Fruit fly (Drosophila melanogaster) whole organism, prepupa: ENCODE data around the gene CG4301.

ENCODE experiments used
- Blimp-1 ChIP-seq: fragments of 200-800 bp; sonication (Bioruptor generic); optimal IDR thresholded peaks from 3 replicates; lab custom pipeline; 2017; ENCODE audit warnings: missing biosample characterization, missing genetic modification characterization, mild to moderate bottlenecking, moderate library complexity, missing genetic modification reagents
- CG10631 ChIP-seq: fragments of 200-800 bp; sonication (Bioruptor generic); optimal IDR thresholded peaks from 2 replicates; lab custom pipeline; 2016; ENCODE audit warnings: missing biosample characterization, missing genetic modification characterization
- CG11762 ChIP-seq: fragments of 200-800 bp; sonication (Bioruptor generic); optimal IDR thresholded peaks from 3 replicates; lab custom pipeline; 2016; ENCODE audit warnings: missing biosample characterization, missing genetic modification characterization; ENCODE audit not compliant: insufficient read depth
- CG11902 ChIP-seq: fragments of 200-800 bp; sonication (Bioruptor generic); optimal IDR thresholded peaks from 3 replicates; lab custom pipeline; 2016; ENCODE audit warnings: missing biosample characterization, missing genetic modification characterization
- CG1621 ChIP-seq: fragments of 200-800 bp; sonication (Bioruptor generic); optimal IDR thresholded peaks from 3 replicates; lab custom pipeline; 2018; ENCODE audit warnings: missing biosample characterization, mild to moderate bottlenecking, missing genetic modification characterization
- CG16779 ChIP-seq: fragments of 200-800 bp; sonication (Bioruptor generic); optimal IDR thresholded peaks from 3 replicates; lab custom pipeline; 2017; ENCODE audit warnings: missing biosample characterization, mild to moderate bottlenecking, missing genetic modification characterization
- CG3032 ChIP-seq: fragments of 200-800 bp; optimal IDR thresholded peaks from 2 replicates; lab custom pipeline; 2019; ENCODE audit warnings: missing biosample characterization, mild to moderate bottlenecking, missing genetic modification characterization, moderate library complexity
- CG31627 ChIP-seq: fragments of 200-800 bp; sonication (Bioruptor generic); optimal IDR thresholded peaks from 3 replicates; lab custom pipeline; 2016; ENCODE audit warnings: missing biosample characterization, missing genetic modification characterization
- CG34406 ChIP-seq: fragments of 200-800 bp; sonication (Bioruptor generic); optimal IDR thresholded peaks from 3 replicates; lab custom pipeline; 2016; ENCODE audit warnings: missing biosample characterization, missing genetic modification characterization
- CG3919 ChIP-seq: fragments of 200-800 bp; sonication (Bioruptor generic); optimal IDR thresholded peaks from 3 replicates; lab custom pipeline; 2016; ENCODE audit warnings: missing biosample characterization, missing genetic modification characterization
- CG4318 ChIP-seq: fragments of 200-800 bp; sonication (Bioruptor generic); optimal IDR thresholded peaks from 3 replicates; lab custom pipeline; 2017; ENCODE audit warnings: missing biosample characterization, mild to moderate bottlenecking, missing genetic modification characterization
- CG6792 ChIP-seq: fragments of 200-800 bp; sonication (Bioruptor generic); optimal IDR thresholded peaks from 3 replicates; lab custom pipeline; 2016; ENCODE audit warnings: missing biosample characterization, missing genetic modification characterization
- CG6808 ChIP-seq: fragments of 200-800 bp; sonication (Bioruptor generic); optimal IDR thresholded peaks from 3 replicates; lab custom pipeline; 2017; ENCODE audit warnings: missing biosample characterization, missing genetic modification characterization, mild to moderate bottlenecking, moderate library complexity, missing genetic modification reagents
- CG6854 ChIP-seq: fragments of 200-800 bp; sonication (Bioruptor generic); optimal IDR thresholded peaks from 2 replicates; lab custom pipeline; 2017; ENCODE audit warnings: missing biosample characterization, mild to moderate bottlenecking, missing genetic modification characterization
- CG8119 ChIP-seq: fragments of 200-800 bp; sonication (Bioruptor generic); IDR thresholded peaks from 3 replicates; pipeline ENCODE4 v1.3.6; 2022; ENCODE audit warnings: missing biosample characterization, missing genetic modification characterization
- CG8319 ChIP-seq: fragments of 200-800 bp; sonication (Bioruptor generic); optimal IDR thresholded peaks from 3 replicates; lab custom pipeline; 2016; ENCODE audit warnings: missing biosample characterization, missing genetic modification characterization
- CG9139 ChIP-seq: fragments of 200-800 bp; sonication (Bioruptor generic); optimal IDR thresholded peaks from 3 replicates; lab custom pipeline; 2017; ENCODE audit warnings: missing biosample characterization, mild to moderate bottlenecking, missing genetic modification characterization
- Eip93F ChIP-seq: fragments of 200-800 bp; sonication (Bioruptor generic); optimal IDR thresholded peaks from 2 replicates; lab custom pipeline; 2016; ENCODE audit warnings: missing biosample characterization, mild to moderate bottlenecking, missing genetic modification characterization
- Ets21C ChIP-seq: fragments of 200-800 bp; sonication (Bioruptor generic); optimal IDR thresholded peaks from 3 replicates; lab custom pipeline; 2016; ENCODE audit warnings: missing biosample characterization, missing genetic modification characterization
- Ets96B ChIP-seq: fragments of 200-800 bp; optimal IDR thresholded peaks from 2 replicates; lab custom pipeline; 2019; ENCODE audit warnings: missing biosample characterization, mild to moderate bottlenecking, missing genetic modification characterization, moderate library complexity
- Gug ChIP-seq: fragments of 200-800 bp; sonication (Bioruptor generic); IDR thresholded peaks from 2 replicates; pipeline ENCODE4 v1.3.6; 2022; ENCODE audit warnings: missing biosample characterization, missing genetic modification characterization
- Hr38 ChIP-seq: sonication (Bioruptor generic); optimal IDR thresholded peaks from 2 replicates; lab custom pipeline; 2016; ENCODE audit warnings: missing biosample characterization, missing genetic modification characterization
- Hr39 ChIP-seq: fragments of 200-800 bp; sonication (Bioruptor generic); optimal IDR thresholded peaks from 2 replicates; lab custom pipeline; 2016; ENCODE audit warnings: missing biosample characterization, missing genetic modification characterization
- Hr4 ChIP-seq: fragments of 200-800 bp; sonication (Bioruptor generic); optimal IDR thresholded peaks from 3 replicates; lab custom pipeline; 2016; ENCODE audit warnings: missing biosample characterization, missing genetic modification characterization
- Lpt ChIP-seq: fragments of 200-800 bp; sonication (Bioruptor generic); optimal IDR thresholded peaks from 3 replicates; lab custom pipeline; 2016; ENCODE audit warnings: missing biosample characterization, missing genetic modification characterization
- Met ChIP-seq: fragments of 200-800 bp; sonication (Bioruptor generic); optimal IDR thresholded peaks from 3 replicates; lab custom pipeline; 2016; ENCODE audit warnings: missing biosample characterization, missing genetic modification characterization
- OdsH ChIP-seq: fragments of 200-800 bp; sonication (Bioruptor generic); optimal IDR thresholded peaks from 3 replicates; lab custom pipeline; 2016; ENCODE audit warnings: missing biosample characterization, missing genetic modification characterization
- Smox ChIP-seq: fragments of 200-800 bp; sonication (Bioruptor generic); optimal IDR thresholded peaks from 3 replicates; lab custom pipeline; 2016; ENCODE audit warnings: missing biosample characterization, missing genetic modification characterization
- Sox102F ChIP-seq: fragments of 200-800 bp; sonication (Bioruptor generic); optimal IDR thresholded peaks from 2 replicates; lab custom pipeline; 2016; ENCODE audit warnings: missing biosample characterization, mild to moderate bottlenecking, missing genetic modification characterization
- Sox14 ChIP-seq: fragments of 200-800 bp; sonication (Bioruptor generic); optimal IDR thresholded peaks from 3 replicates; lab custom pipeline; 2016; ENCODE audit warnings: missing biosample characterization, missing genetic modification characterization
- achi ChIP-seq: fragments of 200-800 bp; sonication (Bioruptor generic); optimal IDR thresholded peaks from 3 replicates; lab custom pipeline; 2016; ENCODE audit warnings: missing biosample characterization, missing genetic modification characterization
- acj6 ChIP-seq: fragments of 200-800 bp; sonication (Bioruptor generic); optimal IDR thresholded peaks from 3 replicates; lab custom pipeline; 2016; ENCODE audit warnings: missing biosample characterization, missing genetic modification characterization
- cyc ChIP-seq: fragments of 200-800 bp; sonication (Bioruptor generic); optimal IDR thresholded peaks from 3 replicates; lab custom pipeline; 2016; ENCODE audit warnings: missing biosample characterization, missing genetic modification characterization
- dac ChIP-seq: fragments of 200-800 bp; sonication (Bioruptor generic); optimal IDR thresholded peaks from 2 replicates; lab custom pipeline; 2017; ENCODE audit warnings: missing biosample characterization, mild to moderate bottlenecking, missing genetic modification characterization
- dsx ChIP-seq: fragments of 200-800 bp; optimal IDR thresholded peaks from 3 replicates; lab custom pipeline; 2019; ENCODE audit warnings: missing biosample characterization, mild to moderate bottlenecking, missing genetic modification characterization, moderate library complexity; ENCODE audit not compliant: poor library complexity, severe bottlenecking
- esn ChIP-seq: fragments of 200-800 bp; sonication (Bioruptor generic); optimal IDR thresholded peaks from 2 replicates; lab custom pipeline; 2016; ENCODE audit warnings: missing biosample characterization, mild to moderate bottlenecking, missing genetic modification characterization, moderate library complexity
- fd59A ChIP-seq: fragments of 200-800 bp; sonication (Bioruptor generic); optimal IDR thresholded peaks from 2 replicates; lab custom pipeline; 2017; ENCODE audit warnings: missing biosample characterization, mild to moderate bottlenecking, missing genetic modification characterization, missing genetic modification reagents
- fd85E ChIP-seq: fragments of 200-800 bp; sonication (Bioruptor generic); optimal IDR thresholded peaks from 3 replicates; lab custom pipeline; 2016; ENCODE audit warnings: missing biosample characterization, missing genetic modification characterization
- lz ChIP-seq: fragments of 200-800 bp; sonication (Bioruptor generic); optimal IDR thresholded peaks from 3 replicates; lab custom pipeline; 2016; ENCODE audit warnings: missing biosample characterization, missing genetic modification characterization
- net ChIP-seq: fragments of 200-800 bp; sonication (Bioruptor generic); optimal IDR thresholded peaks from 3 replicates; lab custom pipeline; 2016; ENCODE audit warnings: missing biosample characterization, missing genetic modification characterization
- salr ChIP-seq, 2 experiments: fragments of 200-800 bp; sonication (Bioruptor generic); optimal IDR thresholded peaks; 3 replicates each; lab custom pipeline; 2016 to 2018; ENCODE audit warnings: missing biosample characterization in 2 of 2, missing genetic modification characterization in 2 of 2, mild to moderate bottlenecking in 1 of 2
- spab ChIP-seq: fragments of 200-800 bp; sonication (Bioruptor generic); optimal IDR thresholded peaks from 2 replicates; lab custom pipeline; 2017; ENCODE audit warnings: missing biosample characterization, mild to moderate bottlenecking, missing genetic modification characterization, missing genetic modification reagents
- ss ChIP-seq, 2 experiments: fragments of 200-800 bp; sonication (Bioruptor generic); optimal IDR thresholded peaks; 2 replicates in 1 of 2; 3 replicates in 1 of 2; lab custom pipeline; 2017 to 2018; ENCODE audit warnings: mild to moderate bottlenecking in 2 of 2, missing biosample characterization in 2 of 2, missing genetic modification characterization in 2 of 2, moderate library complexity in 1 of 2
- svp ChIP-seq: fragments of 200-800 bp; sonication (Bioruptor generic); peaks from one replicate; lab custom pipeline; 2016; ENCODE audit warnings: missing biosample characterization, missing genetic modification characterization
- topi ChIP-seq: fragments of 200-800 bp; sonication (Bioruptor generic); optimal IDR thresholded peaks from 3 replicates; lab custom pipeline; 2016; ENCODE audit warnings: missing biosample characterization, missing genetic modification characterization

CG4301 gene

dm6 chrX:16384843-16385726, 20.2 kb upstream of the CG4301 start, which contains the start of the genes CG9992 and CG4239 (continued):
- TF ChIP-seq CG16779 (tag; lab: Kevin White, UChicago) (no peak), Blimp-1 (GFP tag; lab: Kevin White, UChicago) (peak; percentile 62), topi (GFP tag; lab: Kevin White, UChicago) (peak; percentile 43), CG6854 (no peak), net (GFP tag; lab: Kevin White, UChicago) (no peak), CG34406 (GFP tag; lab: Kevin White, UChicago) (no peak), spab (GFP tag; lab: Kevin White, UChicago) (no peak), Gug (GFP tag; lab: Robert Waterston, UW) (peak; percentile 58), Eip93F (GFP tag; lab: Kevin White, UChicago) (peak; percentile 28), fd59A (peak; percentile 19), Ets96B (tag; lab: Kevin White, UChicago) (peak; percentile 49), CG11762 (no peak), dsx (GFP tag; lab: Kevin White, UChicago) (no peak), acj6 (GFP tag; lab: Kevin White, UChicago) (no peak), CG6792 (GFP tag; lab: Kevin White, UChicago) (peak; percentile 6), Lpt (GFP tag; lab: Kevin White, UChicago) (peak; percentile 44), Ets21C (GFP tag; lab: Kevin White, UChicago) (peak; percentile 56), Hr39 (GFP tag; lab: Kevin White, UChicago) (no peak), CG6808 (GFP tag; lab: Kevin White, UChicago) (no peak), CG9139 (no peak), CG3032 (tag; lab: Kevin White, UChicago) (peak; percentile 75), CG11902 (GFP tag; lab: Kevin White, UChicago) (peak; percentile 60), cyc (GFP tag; lab: Kevin White, UChicago) (peak; percentile 62), achi (GFP tag; lab: Kevin White, UChicago) (no peak), CG1621 (tag; lab: Kevin White, UChicago) (no peak), Sox14 (GFP tag; lab: Kevin White, UChicago) (peak; percentile 19), CG3919 (no peak), Hr4 (GFP tag; lab: Kevin White, UChicago) (peak; percentile 51), CG4318 (GFP tag; lab: Kevin White, UChicago) (peak; percentile 63), Met (GFP tag; lab: Kevin White, UChicago) (peak; percentile 52), OdsH (no peak), fd85E (no peak), Smox (GFP tag; lab: Kevin White, UChicago) (no peak), salr (GFP tag; optimal IDR thresholded peaks at IDR 0.05; lab: Kevin White, UChicago) (no peak)

- TF ChIP-seq dsx (GFP tag; lab: Kevin White, UChicago): no peak
- TF ChIP-seq CG11762: peak; percentile 28
- peak; percentile 53 for TF ChIP-seq CG10631
- peak; percentile 7 for TF ChIP-seq CG8319 (GFP tag; lab: Kevin White, UChicago)
- peak; percentile 10 to 33 for TF ChIP-seq ss (GFP tag; optimal IDR thresholded peaks at IDR 0.05; lab: Kevin White, UChicago)
- TF ChIP-seq dac: peak; percentile 6
- peak; percentile 57 for TF ChIP-seq esn
- no peak for TF ChIP-seq CG3919
- no peak for TF ChIP-seq CG9139
- TF ChIP-seq CG6808 (GFP tag; lab: Kevin White, UChicago): no peak
- no peak for TF ChIP-seq CG6854
- TF ChIP-seq CG11902 (GFP tag; lab: Kevin White, UChicago): no peak
- TF ChIP-seq lz (GFP tag; lab: Kevin White, UChicago): peak; percentile 30
- TF ChIP-seq Hr39 (GFP tag; lab: Kevin White, UChicago): peak; percentile 30
- TF ChIP-seq Met (GFP tag; lab: Kevin White, UChicago): peak; percentile 69
- peak; percentile 83 for TF ChIP-seq svp (GFP tag; lab: Kevin White, UChicago)
- peak; percentile 23 for TF ChIP-seq CG4318 (GFP tag; lab: Kevin White, UChicago)
- no peak for TF ChIP-seq CG16779 (tag; lab: Kevin White, UChicago)
- TF ChIP-seq Sox102F: no peak
- peak; percentile 34 for TF ChIP-seq Ets96B (tag; lab: Kevin White, UChicago)
- no peak for TF ChIP-seq Gug (GFP tag; lab: Robert Waterston, UW)
- TF ChIP-seq net (GFP tag; lab: Kevin White, UChicago): peak; percentile 54
- TF ChIP-seq CG31627 (GFP tag; lab: Kevin White, UChicago): peak; percentile 41
- TF ChIP-seq OdsH: peak; percentile 44
- TF ChIP-seq Hr38 (GFP tag; lab: Kevin White, UChicago): no peak
- TF ChIP-seq CG8119: peak; percentile 65; the same call in 2 of the 3 replicates
- no peak for TF ChIP-seq Hr4 (GFP tag; lab: Kevin White, UChicago)
Observed at dm6 chrX:16385942-16386392, 19.3 kb upstream of the CG4301 start.
